Fruit fly (Drosophila melanogaster) whole organism, larva: ENCODE data around the gene cindr.

Experiments
- noc ChIP-seq: fragments of 200-800 bp; sonication (Bioruptor generic); optimal IDR thresholded peaks from 3 replicates; lab custom pipeline; 2019; ENCODE audit warnings: missing biosample characterization, mild to moderate bottlenecking, missing genetic modification characterization, moderate library complexity

The cindr gene

dm6 chr3R:30864465-30864864, 56.0 kb downstream of the cindr start:
- TF ChIP-seq noc (tag; lab: Kevin White, UChicago), result no peak

dm6 chr3R:30865365-30865770, 57.0 kb downstream of the cindr start:
- no peak for TF ChIP-seq noc (tag; lab: Kevin White, UChicago)

- TF ChIP-seq noc (tag; lab: Kevin White, UChicago), result no peak
Observed at dm6 chr3R:30865883-30866282, 57.5 kb downstream of the cindr start.

- no peak for TF ChIP-seq noc (tag; lab: Kevin White, UChicago)
Observed at dm6 chr3R:30867232-30867631, 58.8 kb downstream of the cindr start, which contains the start of gene Cpr100A. Gene Cpr100A (plus strand): TSS chr3R:30867521.

- no peak for TF ChIP-seq noc (tag; lab: Kevin White, UChicago)
Observed at dm6 chr3R:30870317-30870878, 62.0 kb downstream of the cindr start.

- no peak for TF ChIP-seq noc (tag; lab: Kevin White, UChicago)
Observed at dm6 chr3R:30872301-30873044, 64.1 kb downstream of the cindr start, which contains the start of gene CG15545. Gene CG15545 (minus strand): TSS chr3R:30872351.

dm6 chr3R:30874679-30875078, 66.3 kb downstream of the cindr start:
- no peak for TF ChIP-seq noc (tag; lab: Kevin White, UChicago)

dm6 chr3R:30876136-30876683, 67.8 kb downstream of the cindr start, which contains the start of gene CG15546:
Gene CG15546 (minus strand): TSS chr3R:30876186.
- no peak for TF ChIP-seq noc (tag; lab: Kevin White, UChicago)
